Worm (Caenorhabditis elegans) whole organism, midembryonic: Measurements from ENCODE around the gene tbck-1.
"Not testable (repeated sequence)": the region's sequence is repeated elsewhere in the genome, so short reads cannot be mapped to it uniquely, and the experiment has no call there.

Source experiments
- T22C8.4 ChIP-seq: fragments of 200-800 bp; sonication (Bioruptor generic); IDR thresholded peaks from 2 replicates; pipeline ENCODE4 v1.3.6; 2022; ENCODE audit warnings: missing genetic modification characterization, missing compliant biosample characterization
- cog-1 ChIP-seq: sonication (generic microtip); optimal IDR thresholded peaks from 2 replicates; lab custom pipeline; 2016; ENCODE audit warnings: missing genetic modification characterization, missing compliant biosample characterization
- flt-1 ChIP-seq: fragments of 200-800 bp; sonication (Bioruptor generic); IDR thresholded peaks from 2 replicates; pipeline ENCODE4 v1.3.6; 2022; ENCODE audit warnings: missing genetic modification characterization, missing compliant biosample characterization
- klf-2 ChIP-seq: fragments of 200-800 bp; sonication (Bioruptor generic); conservative IDR thresholded peaks from 2 replicates; pipeline ENCODE4 v1.3.6; 2022; ENCODE audit warnings: missing genetic modification reagents, missing genetic modification characterization, missing compliant biosample characterization
- med-1 ChIP-seq: sonication (generic microtip); optimal IDR thresholded peaks from 2 replicates; lab custom pipeline; 2017; ENCODE audit warnings: missing genetic modification characterization, mild to moderate bottlenecking, missing compliant biosample characterization, antibody characterized with exemption, missing genetic modification reagents; ENCODE audit not compliant: insufficient read depth
- ref-1 ChIP-seq: fragments of 200-800 bp; sonication (Bioruptor generic); conservative IDR thresholded peaks from 2 replicates; pipeline ENCODE4 v1.3.6; 2022; ENCODE audit warnings: missing genetic modification reagents, missing genetic modification characterization, missing compliant biosample characterization
- tab-1 ChIP-seq: fragments of 200-800 bp; sonication (Bioruptor generic); IDR thresholded peaks from 2 replicates; pipeline ENCODE4 v1.3.6; 2022; ENCODE audit warnings: missing genetic modification characterization, missing compliant biosample characterization
- ztf-23 ChIP-seq: fragments of 200-800 bp; sonication (Bioruptor generic); IDR thresholded peaks from 2 replicates; pipeline ENCODE4 v1.3.6; 2022; ENCODE audit warnings: missing genetic modification reagents, missing genetic modification characterization, missing compliant biosample characterization
- ztf-29 ChIP-seq: fragments of 200-800 bp; sonication (Bioruptor generic); IDR thresholded peaks from 2 replicates; pipeline ENCODE4 v1.3.6; 2022; ENCODE audit warnings: missing genetic modification reagents, missing genetic modification characterization, missing compliant biosample characterization

tbck-1 gene

ce11 chrII:4821739-4822138, 6.6 kb upstream of the tbck-1 start, which contains the start of gene lact-5:
Gene lact-5 (minus strand): TSS chrII:4821739.
- TF ChIP-seq T22C8.4 (no peak), ztf-29 (GFP tag; lab: Robert Waterston, UW) (no peak), med-1 (GFP tag; lab: Kevin White, UChicago) (no peak), flt-1 (GFP tag; lab: Robert Waterston, UW) (no peak), ref-1 (GFP tag; lab: Robert Waterston, UW) (no peak), klf-2 (GFP tag; lab: Robert Waterston, UW) (no peak), cog-1 (tag; lab: Kevin White, UChicago) (no peak), tab-1 (GFP tag; lab: Robert Waterston, UW) (no peak), ztf-23 (GFP tag; lab: Robert Waterston, UW) (no peak)

ce11 chrII:4822610-4823009, 5.7 kb upstream of the tbck-1 start:
- TF ChIP-seq flt-1 (GFP tag; lab: Robert Waterston, UW) (no peak), med-1 (GFP tag; lab: Kevin White, UChicago) (no peak), cog-1 (tag; lab: Kevin White, UChicago) (no peak), ztf-23 (GFP tag; lab: Robert Waterston, UW) (no peak), klf-2 (GFP tag; lab: Robert Waterston, UW) (no peak), T22C8.4 (no peak), ztf-29 (GFP tag; lab: Robert Waterston, UW) (no peak), ref-1 (GFP tag; lab: Robert Waterston, UW) (no peak), tab-1 (GFP tag; lab: Robert Waterston, UW) (no peak)

ce11 chrII:4825133-4825532, 3.2 kb upstream of the tbck-1 start, which contains the start of the genes C33F10.8 and msp-40:
Gene C33F10.8 (minus strand): TSS chrII:4825233.
Gene msp-40 (plus strand): TSS chrII:4825414.
- not testable (repeated sequence) for TF ChIP-seq flt-1, ref-1, ztf-29 (GFP tag; lab: Robert Waterston, UW)

ce11 chrII:4834761-4835160, 6.4 kb downstream of the tbck-1 start, which contains the start of the genes C33F10.11 and C33F10.1:
Gene C33F10.11 (minus strand): TSS chrII:4834861.
Gene C33F10.1 (plus strand): TSS chrII:4835023.
- TF ChIP-seq klf-2 (GFP tag; lab: Robert Waterston, UW), result no peak
- TF ChIP-seq T22C8.4, result no peak
- no peak for TF ChIP-seq ztf-23 (GFP tag; lab: Robert Waterston, UW)
- TF ChIP-seq tab-1 (GFP tag; lab: Robert Waterston, UW), result no peak
- no peak for TF ChIP-seq ref-1 (GFP tag; lab: Robert Waterston, UW)
- TF ChIP-seq flt-1 (GFP tag; lab: Robert Waterston, UW), result no peak
- TF ChIP-seq cog-1 (tag; lab: Kevin White, UChicago), result no peak
- no peak for TF ChIP-seq med-1 (GFP tag; lab: Kevin White, UChicago)
- no peak for TF ChIP-seq ztf-29 (GFP tag; lab: Robert Waterston, UW)

- no peak for TF ChIP-seq ref-1 (GFP tag; lab: Robert Waterston, UW)
- no peak for TF ChIP-seq med-1 (GFP tag; lab: Kevin White, UChicago)
- no peak for TF ChIP-seq cog-1 (tag; lab: Kevin White, UChicago)
- no peak for TF ChIP-seq ztf-23 (GFP tag; lab: Robert Waterston, UW)
- TF ChIP-seq tab-1 (GFP tag; lab: Robert Waterston, UW), result no peak
- TF ChIP-seq T22C8.4, result no peak
- no peak for TF ChIP-seq ztf-29 (GFP tag; lab: Robert Waterston, UW)
- no peak for TF ChIP-seq klf-2 (GFP tag; lab: Robert Waterston, UW)
- TF ChIP-seq flt-1 (GFP tag; lab: Robert Waterston, UW), result no peak
These were observed 9.3 kb downstream of the tbck-1 start, which contains the start of gene C33F10.12 for ce11 chrII:4837659-4838058. Gene C33F10.12 (minus strand): TSS chrII:4837759.

ce11 chrII:4842143-4842658, 13.8 kb downstream of the tbck-1 start, which contains the start of the genes T23B7.2 and nspd-4:
Gene T23B7.2 (minus strand): TSS chrII:4842243.
Gene nspd-4 (plus strand): TSS chrII:4842608.
- TF ChIP-seq cog-1 (tag; lab: Kevin White, UChicago); med-1 (GFP tag; lab: Kevin White, UChicago); flt-1 (GFP tag; lab: Robert Waterston, UW): not testable (repeated sequence)

- TF ChIP-seq flt-1 (GFP tag; lab: Robert Waterston, UW) (no peak), T22C8.4 (no peak), ztf-23 (GFP tag; lab: Robert Waterston, UW) (no peak), klf-2 (GFP tag; lab: Robert Waterston, UW) (no peak), ztf-29 (GFP tag; lab: Robert Waterston, UW) (no peak), ref-1 (GFP tag; lab: Robert Waterston, UW) (no peak), tab-1 (GFP tag; lab: Robert Waterston, UW) (no peak), med-1 (GFP tag; lab: Kevin White, UChicago) (no peak)
These were observed 21.5 kb downstream of the tbck-1 start, which contains the start of gene T23B7.3 for ce11 chrII:4849885-4850284. Gene T23B7.3 (plus strand): TSS chrII:4850185.

- TF ChIP-seq tab-1 (GFP tag; lab: Robert Waterston, UW) (peak; percentile 22; the same call in 1 of the 2 replicates), ref-1 (GFP tag; lab: Robert Waterston, UW) (no peak), T22C8.4 (peak; percentile 53; the same call in 1 of the 2 replicates), cog-1 (tag; lab: Kevin White, UChicago) (peak; percentile 54), flt-1 (GFP tag; lab: Robert Waterston, UW) (peak; percentile 65; the same call in 1 of the 2 replicates), med-1 (GFP tag; lab: Kevin White, UChicago) (peak; percentile 59), ztf-29 (GFP tag; lab: Robert Waterston, UW) (no peak), klf-2 (GFP tag; lab: Robert Waterston, UW) (no peak; the same call in 1 of the 2 replicates), ztf-23 (GFP tag; lab: Robert Waterston, UW) (peak; percentile 79)
These were observed 23.3 kb downstream of the tbck-1 start, which contains the start of gene dnj-9 for ce11 chrII:4851594-4852106. Gene dnj-9 (plus strand): TSS chrII:4852056.
